Fruit fly (Drosophila melanogaster) whole organism, prepupa: ENCODE measurements around the gene Cpr66Cb.

ENCODE experiments used
- CG31627 ChIP-seq: fragments of 200-800 bp; sonication (Bioruptor generic); optimal IDR thresholded peaks from 3 replicates; lab custom pipeline; 2016; ENCODE audit warnings: missing biosample characterization, missing genetic modification characterization
- CG6163 ChIP-seq: fragments of 200-800 bp; sonication (Bioruptor generic); IDR thresholded peaks from 3 replicates; pipeline ENCODE4 v1.3.6; 2022; ENCODE audit warnings: missing biosample characterization, missing genetic modification characterization
- CG8319 ChIP-seq: fragments of 200-800 bp; sonication (Bioruptor generic); optimal IDR thresholded peaks from 3 replicates; lab custom pipeline; 2016; ENCODE audit warnings: missing biosample characterization, missing genetic modification characterization
- Eip93F ChIP-seq: fragments of 200-800 bp; sonication (Bioruptor generic); optimal IDR thresholded peaks from 2 replicates; lab custom pipeline; 2016; ENCODE audit warnings: missing biosample characterization, mild to moderate bottlenecking, missing genetic modification characterization
- Ets21C ChIP-seq: fragments of 200-800 bp; sonication (Bioruptor generic); optimal IDR thresholded peaks from 3 replicates; lab custom pipeline; 2016; ENCODE audit warnings: missing biosample characterization, missing genetic modification characterization
- OdsH ChIP-seq: fragments of 200-800 bp; sonication (Bioruptor generic); optimal IDR thresholded peaks from 3 replicates; lab custom pipeline; 2016; ENCODE audit warnings: missing biosample characterization, missing genetic modification characterization
- Sox102F ChIP-seq: fragments of 200-800 bp; sonication (Bioruptor generic); optimal IDR thresholded peaks from 2 replicates; lab custom pipeline; 2016; ENCODE audit warnings: missing biosample characterization, mild to moderate bottlenecking, missing genetic modification characterization
- Sox14 ChIP-seq: fragments of 200-800 bp; sonication (Bioruptor generic); optimal IDR thresholded peaks from 3 replicates; lab custom pipeline; 2016; ENCODE audit warnings: missing biosample characterization, missing genetic modification characterization
- acj6 ChIP-seq: fragments of 200-800 bp; sonication (Bioruptor generic); optimal IDR thresholded peaks from 3 replicates; lab custom pipeline; 2016; ENCODE audit warnings: missing biosample characterization, missing genetic modification characterization
- pdm3 ChIP-seq: fragments of 200-800 bp; sonication (Bioruptor generic); optimal IDR thresholded peaks from 3 replicates; lab custom pipeline; 2016; ENCODE audit warnings: missing biosample characterization, missing genetic modification characterization

- TF ChIP-seq Eip93F (no peak), Ets21C (GFP tag; lab: Kevin White, UChicago) (no peak), OdsH (no peak), CG6163 (GFP tag; lab: Robert Waterston, UW) (no peak), Sox14 (GFP tag; lab: Kevin White, UChicago) (no peak), pdm3 (no peak), CG31627 (GFP tag; lab: Kevin White, UChicago) (no peak), CG8319 (no peak), Sox102F (no peak), acj6 (GFP tag; lab: Kevin White, UChicago) (no peak)
These were observed 10.9 kb upstream of the Cpr66Cb start, which contains the start of gene CG34461 for dm6 chr3L:8325559-8325958.
